Fruit fly (Drosophila melanogaster) whole organism, adult: ENCODE measurements around the gene Sur.

Source experiments
- CG1620 ChIP-seq: fragments of 200-800 bp; sonication (Bioruptor generic); optimal IDR thresholded peaks from 2 replicates; lab custom pipeline; 2016; ENCODE audit warnings: missing biosample characterization, missing genetic modification characterization
- Clk ChIP-seq: fragments of 200-800 bp; sonication (Bioruptor generic); optimal IDR thresholded peaks from 2 replicates; lab custom pipeline; 2017; ENCODE audit warnings: missing biosample characterization, missing genetic modification characterization
- Mnt ChIP-seq: fragments of 200-800 bp; sonication (Bioruptor generic); optimal IDR thresholded peaks from 2 replicates; lab custom pipeline; 2016; ENCODE audit warnings: missing biosample characterization, mild to moderate bottlenecking, missing genetic modification characterization
- cic ChIP-seq: fragments of 200-800 bp; sonication (Bioruptor generic); optimal IDR thresholded peaks from 2 replicates; lab custom pipeline; 2017; ENCODE audit warnings: missing biosample characterization, mild to moderate bottlenecking, missing genetic modification characterization, moderate library complexity

dm6 chr2L:10201743-10202142, 2.8 kb upstream of the Sur start:
- TF ChIP-seq cic (GFP tag; lab: Kevin White, UChicago) (no peak), Mnt (GFP tag; lab: Kevin White, UChicago) (no peak), Clk (GFP tag; lab: Kevin White, UChicago) (no peak), CG1620 (GFP tag; lab: Kevin White, UChicago) (no peak)
